Worm (Caenorhabditis elegans) whole organism, L1 larva: Measurements from ENCODE around the gene F20G2.1.

Source experiments
- blmp-1 ChIP-seq: fragments of 150-350 bp; optimal IDR thresholded peaks from 2 replicates; lab custom pipeline; 2014; ENCODE audit warnings: missing biosample characterization, missing genetic modification characterization
- fos-1 ChIP-seq: fragments of 150-350 bp; optimal IDR thresholded peaks from 2 replicates; lab custom pipeline; 2014; ENCODE audit warnings: missing biosample characterization, missing genetic modification characterization
- hlh-4 ChIP-seq: sonication (generic microtip); optimal IDR thresholded peaks from 2 replicates; lab custom pipeline; 2016; ENCODE audit warnings: mild to moderate bottlenecking, missing genetic modification characterization, missing compliant biosample characterization
- lin-13 ChIP-seq: fragments of 150-350 bp; optimal IDR thresholded peaks from 2 replicates; lab custom pipeline; 2014; ENCODE audit warnings: missing biosample characterization, missing genetic modification reagents, missing genetic modification characterization
- nhr-11 ChIP-seq: fragments of 150-350 bp; optimal IDR thresholded peaks from 2 replicates; lab custom pipeline; 2014; ENCODE audit warnings: missing biosample characterization, missing genetic modification characterization
- nhr-12 ChIP-seq: sonication (generic microtip); optimal IDR thresholded peaks from 2 replicates; lab custom pipeline; 2017; ENCODE audit warnings: missing biosample characterization, missing genetic modification characterization
- nhr-85 ChIP-seq: sonication (generic microtip); peaks from one replicate; lab custom pipeline; 2016; ENCODE audit warnings: missing genetic modification characterization, inconsistent platforms, missing compliant biosample characterization
- zip-4 ChIP-seq: fragments of 200-800 bp; sonication (Bioruptor generic); optimal IDR thresholded peaks from 2 replicates; lab custom pipeline; 2018; ENCODE audit warnings: mild to moderate bottlenecking, missing genetic modification characterization, moderate library complexity, missing compliant biosample characterization

ce11 chrV:13715223-13715686 is 38.1 kb downstream of the F20G2.1 start, which contains the start of gene zipt-9:
- no peak for TF ChIP-seq zip-4 (GFP tag; lab: Kevin White, UChicago)
- TF ChIP-seq hlh-4 (tag; lab: Kevin White, UChicago): peak; percentile 5
- peak; percentile 93 for TF ChIP-seq blmp-1 (tag; lab: Kevin White, UChicago)
- peak; percentile 88 for TF ChIP-seq nhr-85 (tag; lab: Kevin White, UChicago)
- TF ChIP-seq lin-13 (GFP tag; lab: Kevin White, UChicago): peak; percentile 63
- TF ChIP-seq fos-1 (tag; lab: Kevin White, UChicago): peak; percentile 65
- no peak for TF ChIP-seq nhr-12 (tag; lab: Kevin White, UChicago)
- no peak for TF ChIP-seq nhr-11 (tag; lab: Kevin White, UChicago)
